Worm (Caenorhabditis elegans): ENCODE data around the gene tba-9.

Gene tba-9

DNA sequence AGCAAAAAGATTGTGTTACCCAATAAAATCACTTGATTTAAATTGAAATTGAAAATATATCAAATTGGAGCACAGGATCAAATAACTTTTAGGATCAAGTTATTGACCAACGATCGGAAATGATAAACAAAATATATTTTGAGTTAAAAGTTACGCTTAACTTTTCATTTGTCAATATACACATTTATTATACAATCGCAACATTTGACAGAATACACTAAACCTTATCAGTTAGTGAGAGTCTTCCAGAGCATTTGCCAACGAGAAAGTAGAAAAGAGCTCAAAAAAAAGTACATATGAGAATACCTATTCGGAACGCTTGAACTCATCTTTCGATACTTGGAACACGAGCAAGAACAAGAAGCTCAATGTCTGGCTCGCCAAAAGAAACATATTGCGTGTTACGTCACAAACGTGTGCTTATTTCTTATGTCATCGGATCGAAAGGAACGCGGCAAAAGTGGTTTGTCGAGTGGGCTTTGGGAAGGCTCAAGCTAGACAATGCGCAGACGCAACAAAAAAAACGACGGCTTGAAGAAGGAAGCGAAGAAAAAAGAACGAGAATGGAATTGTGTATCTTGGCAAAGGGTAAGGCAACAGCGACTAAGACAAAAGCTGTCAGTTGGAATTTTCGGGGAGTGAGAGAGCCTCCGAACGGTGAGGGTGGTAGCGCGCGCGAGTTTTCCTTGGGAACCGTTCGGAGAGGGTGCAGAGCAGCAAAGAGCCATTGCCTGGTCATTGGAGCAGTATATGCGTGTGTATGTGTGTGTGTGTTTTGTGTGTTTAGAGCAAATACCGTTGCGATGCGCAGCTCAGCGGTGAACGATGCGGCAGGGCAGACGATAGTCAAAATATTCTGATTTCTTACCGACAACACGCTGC is 26.0 kb upstream of the tba-9 start:
- TF ChIP-seq unc-62 (GFP tag; optimal IDR thresholded peaks at IDR 0.05 in 1 of 2): peak in 1 of 2 experiments; percentile 84
- TF ChIP-seq unc-62 (tag; optimal IDR thresholded peaks at IDR 0.05): no peak
- TF ChIP-seq Y105C5A.15 (GFP tag; IDR thresholded peaks at IDR 0.05): no peak
- peak; percentile 24 for TF ChIP-seq nhr-28 (tag; optimal IDR thresholded peaks at IDR 0.05)
- TF ChIP-seq mxl-3 (GFP tag; optimal IDR thresholded peaks at IDR 0.05): no peak
- TF ChIP-seq daf-16 (GFP tag; optimal IDR thresholded peaks at IDR 0.05): no peak
- peak; percentile 75 for TF ChIP-seq daf-16 (tag; optimal IDR thresholded peaks at IDR 0.05)
- 0 out of 2 replicates have a peak, but pooled peaks have one; percentile 28 for TF ChIP-seq zfp-3 (GFP tag; conservative IDR thresholded peaks at IDR 0.05)
- peak; percentile 23 for TF ChIP-seq dve-1 (tag; optimal IDR thresholded peaks at IDR 0.05; ENCODE audit: insufficient read depth)
- peak; percentile 68 for TF ChIP-seq pqm-1 (tag; optimal IDR thresholded peaks at IDR 0.05)
- TF ChIP-seq aha-1 (tag): peak; percentile 87
- TF ChIP-seq nhr-10 (tag; optimal IDR thresholded peaks at IDR 0.05): no peak
- TF ChIP-seq ceh-82 (tag; optimal IDR thresholded peaks at IDR 0.05): no peak
- TF ChIP-seq set-16 (GFP tag; IDR thresholded peaks at IDR 0.05): peak; percentile 52
- no peak for TF ChIP-seq skn-1 (tag; optimal IDR thresholded peaks at IDR 0.05)
- 0 out of 2 replicates have a peak, but pooled peaks have one; percentile 12 for TF ChIP-seq lim-7 (GFP tag; IDR thresholded peaks at IDR 0.05)
- 0 out of 2 replicates have a peak, but pooled peaks have one; percentile 50 for TF ChIP-seq nhr-42 (GFP tag; IDR thresholded peaks at IDR 0.05)

DNA sequence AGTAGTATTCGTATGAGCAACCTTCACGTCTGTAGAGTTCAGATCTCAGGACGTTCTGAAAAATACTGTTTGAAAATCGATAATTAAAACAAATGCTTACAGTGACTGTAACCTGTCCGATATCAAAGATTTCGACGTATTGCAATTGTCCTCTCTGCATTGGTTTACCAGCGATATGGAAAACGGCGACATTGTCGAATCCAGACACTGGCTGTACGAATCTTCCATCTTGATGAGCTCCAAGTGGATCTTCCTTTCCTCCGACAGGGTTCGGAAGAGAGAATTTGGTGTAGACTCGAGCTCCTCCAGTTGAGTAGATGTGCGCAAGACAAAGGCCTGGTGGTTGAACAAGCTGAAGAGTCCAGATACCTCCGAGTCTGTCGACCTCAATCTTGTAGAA is 23.9 kb upstream of the tba-9 start:
- TF ChIP-seq zfp-3 (GFP tag; conservative IDR thresholded peaks at IDR 0.05): no peak
- TF ChIP-seq unc-62 (GFP tag; optimal IDR thresholded peaks at IDR 0.05 in 1 of 2): peak in 1 of 2 experiments; percentile 87
- TF ChIP-seq unc-62 (tag; optimal IDR thresholded peaks at IDR 0.05): no peak

DNA sequence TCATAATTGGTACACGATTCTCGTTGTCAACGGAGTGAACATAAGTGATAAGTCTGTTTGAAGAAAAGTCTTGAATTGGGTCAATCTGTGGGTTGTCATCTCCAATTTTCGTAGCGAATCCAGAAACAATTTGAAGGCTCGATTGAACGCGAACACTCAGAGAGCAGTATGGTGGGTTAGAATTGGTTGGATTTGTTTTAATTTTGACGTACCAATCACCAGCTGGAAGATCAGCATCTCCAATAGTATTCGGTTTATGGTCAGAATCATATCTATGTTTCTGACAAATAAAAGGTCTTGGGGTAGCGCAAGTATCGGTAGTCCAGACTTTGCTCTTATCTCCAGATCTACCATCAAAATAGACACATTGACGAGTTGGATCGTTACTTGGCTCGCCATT is 22.0 kb upstream of the tba-9 start:
- TF ChIP-seq pqm-1 (tag; optimal IDR thresholded peaks at IDR 0.05) (no peak), unc-62 (GFP tag; optimal IDR thresholded peaks at IDR 0.05 in 1 of 2) (peak in 1 of 2 experiments; percentile 96), unc-62 (tag; optimal IDR thresholded peaks at IDR 0.05) (no peak)

DNA sequence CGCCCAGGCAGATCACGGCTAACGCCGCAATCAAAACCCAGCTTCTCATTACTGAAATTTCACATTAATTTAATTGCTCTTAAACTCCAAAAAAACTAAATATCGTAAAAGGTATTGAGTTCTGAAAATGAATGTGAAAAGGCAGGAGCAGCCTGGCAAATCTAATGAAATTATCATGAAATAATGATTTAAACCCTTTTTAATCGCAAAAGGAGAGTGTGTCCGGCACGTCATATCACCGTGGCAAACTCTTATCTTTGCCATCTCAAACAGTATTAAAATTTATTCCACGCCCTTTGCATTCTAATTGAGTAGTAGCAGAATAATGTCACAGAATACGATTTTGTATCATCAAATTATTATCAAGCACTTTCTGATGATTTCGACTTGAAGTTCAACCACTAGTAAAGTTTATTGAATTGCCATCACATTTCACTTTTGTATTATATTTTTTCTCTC is 17.2 kb upstream of the tba-9 start, which contains the start of gene F28B4.3:
Gene F28B4.3, minus strand, starts transcription at position 51 of the 459 bp plus-strand sequence.
- no peak for TF ChIP-seq ceh-28 (tag; optimal IDR thresholded peaks at IDR 0.05)
- TF ChIP-seq R02D3.7 (tag; optimal IDR thresholded peaks at IDR 0.05): no peak
- TF ChIP-seq Y75B8A.6 (GFP tag; IDR thresholded peaks at IDR 0.05): no peak
- no peak for TF ChIP-seq dpl-1 (GFP tag; optimal IDR thresholded peaks at IDR 0.05)
- no peak for TF ChIP-seq daf-8 (GFP tag; IDR thresholded peaks at IDR 0.05)
- no peak for TF ChIP-seq ctbp-1 (GFP tag; IDR thresholded peaks at IDR 0.05)
- TF ChIP-seq zfp-3 (GFP tag; conservative IDR thresholded peaks at IDR 0.05): no peak
- TF ChIP-seq F10B5.3 (tag; optimal IDR thresholded peaks at IDR 0.05): no peak
- no peak for TF ChIP-seq nhr-76 (tag; optimal IDR thresholded peaks at IDR 0.05)
- TF ChIP-seq ceh-20 (GFP tag; IDR thresholded peaks at IDR 0.05): peak; percentile 29; the same call in 1 of the 2 replicates
- TF ChIP-seq daf-16 (GFP tag; optimal IDR thresholded peaks at IDR 0.05): no peak
- TF ChIP-seq daf-16 (tag; optimal IDR thresholded peaks at IDR 0.05): peak; percentile 37
- no peak for TF ChIP-seq Y48G9A.11 (GFP tag; IDR thresholded peaks at IDR 0.05)
- TF ChIP-seq attf-4 (tag; optimal IDR thresholded peaks at IDR 0.05): no peak
- no peak for TF ChIP-seq sdz-12 (GFP tag; optimal IDR thresholded peaks at IDR 0.05)
- TF ChIP-seq spr-1 (tag; optimal IDR thresholded peaks at IDR 0.05): no peak
- no peak for TF ChIP-seq mdt-29 (GFP tag; IDR thresholded peaks at IDR 0.05)
- no peak for TF ChIP-seq snpc-1.2 (GFP tag; IDR thresholded peaks at IDR 0.05)
- no peak for TF ChIP-seq ztf-11 (tag; optimal IDR thresholded peaks at IDR 0.05)
- TF ChIP-seq hlh-11 (tag; optimal IDR thresholded peaks at IDR 0.05): peak; percentile 68
- no peak for TF ChIP-seq lsy-2 (tag; optimal IDR thresholded peaks at IDR 0.05)
- no peak for TF ChIP-seq unc-130 (GFP tag; optimal IDR thresholded peaks at IDR 0.05)
- peak; percentile 93 for TF ChIP-seq php-3 (GFP tag; IDR thresholded peaks at IDR 0.05)
- no peak for TF ChIP-seq lin-13 (GFP tag; optimal IDR thresholded peaks at IDR 0.05)
- TF ChIP-seq skn-1 (tag; optimal IDR thresholded peaks at IDR 0.05): no peak
- TF ChIP-seq ces-1 (GFP tag; optimal IDR thresholded peaks at IDR 0.05): no peak
- TF ChIP-seq daf-19 (GFP tag; conservative IDR thresholded peaks at IDR 0.05): no peak
- no peak for TF ChIP-seq nhr-25 (tag; optimal IDR thresholded peaks at IDR 0.05; ENCODE audit: borderline replicate concordance, insufficient read depth)
- TF ChIP-seq ZK337.2 (GFP tag; IDR thresholded peaks at IDR 0.05): no peak
- no peak for TF ChIP-seq ama-1 (optimal IDR thresholded peaks at IDR 0.05)
- no peak for TF ChIP-seq hmg-1.1 (GFP tag; IDR thresholded peaks at IDR 0.05)

Data from whole organism, L4 larva.